Fruit fly (Drosophila melanogaster) whole organism, embryonic: ENCODE results near the gene CG34183.

Experiments used
- Atf-2 ChIP-seq: fragments of 200-800 bp; sonication (Bioruptor generic); optimal IDR thresholded peaks from 2 replicates; lab custom pipeline; 2016; ENCODE audit warnings: missing biosample characterization, missing genetic modification characterization
- Atf3 ChIP-seq: fragments of 200-800 bp; sonication (Bioruptor generic); optimal IDR thresholded peaks from 3 replicates; lab custom pipeline; 2016; ENCODE audit warnings: missing biosample characterization, missing genetic modification characterization
- Awh ChIP-seq: fragments of 200-800 bp; sonication (Bioruptor generic); IDR thresholded peaks from 2 replicates; pipeline ENCODE4, ENCODE4 v1.3.6; 2022; ENCODE audit warnings: missing biosample characterization, missing genetic modification characterization
- BEAF-32 ChIP-seq: fragments of 200-800 bp; sonication (Bioruptor generic); optimal IDR thresholded peaks from 3 replicates; lab custom pipeline; 2017; ENCODE audit warnings: missing biosample characterization, missing genetic modification characterization, mild to moderate bottlenecking, moderate library complexity, missing genetic modification reagents
- CG10147 ChIP-seq: fragments of 200-800 bp; sonication (Bioruptor generic); optimal IDR thresholded peaks from 2 replicates; lab custom pipeline; 2019; ENCODE audit warnings: missing biosample characterization, mild to moderate bottlenecking, missing genetic modification characterization, moderate library complexity
- CG10654 ChIP-seq: fragments of 200-800 bp; sonication (Bioruptor generic); optimal IDR thresholded peaks from 2 replicates; lab custom pipeline; 2016; ENCODE audit warnings: missing biosample characterization, missing genetic modification characterization
- CG11093 ChIP-seq: fragments of 200-800 bp; sonication (Bioruptor generic); IDR thresholded peaks from 3 replicates; pipeline ENCODE4 v1.3.6; 2022; ENCODE audit warnings: missing biosample characterization, missing genetic modification characterization
- CG12391 ChIP-seq: fragments of 200-800 bp; sonication (Bioruptor generic); optimal IDR thresholded peaks from 3 replicates; lab custom pipeline; 2018; ENCODE audit warnings: missing biosample characterization, mild to moderate bottlenecking, missing genetic modification characterization, moderate library complexity
- CG12744 ChIP-seq: fragments of 200-800 bp; sonication (Bioruptor generic); optimal IDR thresholded peaks from 2 replicates; lab custom pipeline; 2016; ENCODE audit warnings: missing biosample characterization, missing genetic modification characterization
- CG15479 ChIP-seq: fragments of 200-800 bp; sonication (Bioruptor generic); optimal IDR thresholded peaks from 3 replicates; lab custom pipeline; 2019; ENCODE audit warnings: missing biosample characterization, mild to moderate bottlenecking, missing genetic modification characterization, moderate library complexity
- CG15514 ChIP-seq: fragments of 200-800 bp; sonication (Bioruptor generic); optimal IDR thresholded peaks from 3 replicates; lab custom pipeline; 2017; ENCODE audit warnings: missing biosample characterization, missing genetic modification characterization, mild to moderate bottlenecking, moderate library complexity, missing genetic modification reagents
- CG1603 ChIP-seq: fragments of 200-800 bp; sonication (Bioruptor generic); optimal IDR thresholded peaks from 2 replicates; lab custom pipeline; 2019; ENCODE audit warnings: missing biosample characterization, mild to moderate bottlenecking, missing genetic modification characterization, moderate library complexity
- CG16815 ChIP-seq: fragments of 200-800 bp; sonication (Bioruptor generic); optimal IDR thresholded peaks from 3 replicates; lab custom pipeline; 2017; ENCODE audit warnings: missing biosample characterization, mild to moderate bottlenecking, missing genetic modification characterization
- CG17186 ChIP-seq: fragments of 200-800 bp; sonication (Bioruptor generic); optimal IDR thresholded peaks from 3 replicates; lab custom pipeline; 2017; ENCODE audit warnings: missing biosample characterization, missing genetic modification reagents, missing genetic modification characterization
- CG18619 ChIP-seq: fragments of 200-800 bp; sonication (Bioruptor generic); optimal IDR thresholded peaks from 3 replicates; lab custom pipeline; 2017; ENCODE audit warnings: missing biosample characterization, mild to moderate bottlenecking, missing genetic modification characterization
- CG3847 ChIP-seq: fragments of 200-800 bp; sonication (Bioruptor generic); IDR thresholded peaks from 2 replicates; pipeline ENCODE4 v1.3.6; 2022; ENCODE audit warnings: missing biosample characterization, missing genetic modification characterization
- CG42726 ChIP-seq: fragments of 200-800 bp; sonication (Bioruptor generic); IDR thresholded peaks from 2 replicates; pipeline ENCODE4 v1.3.6; 2022; ENCODE audit warnings: missing biosample characterization, missing genetic modification characterization; ENCODE audit not compliant: partially characterized antibody
- CG43689 ChIP-seq: fragments of 200-800 bp; sonication (Bioruptor generic); IDR thresholded peaks from 2 replicates; pipeline ENCODE4 v1.3.6; 2022; ENCODE audit warnings: missing biosample characterization, missing genetic modification characterization
- CG5245 ChIP-seq: fragments of 200-800 bp; sonication (Bioruptor generic); optimal IDR thresholded peaks from 3 replicates; lab custom pipeline; 2016; ENCODE audit warnings: missing biosample characterization, missing genetic modification characterization
- CG7357 ChIP-seq: fragments of 200-800 bp; sonication (Bioruptor generic); IDR thresholded peaks from 3 replicates; pipeline ENCODE4 v1.3.6; 2022; ENCODE audit warnings: missing biosample characterization, missing genetic modification characterization
- CG8281 ChIP-seq: fragments of 200-800 bp; sonication (Bioruptor generic); optimal IDR thresholded peaks from 2 replicates; lab custom pipeline; 2018; ENCODE audit warnings: missing biosample characterization, mild to moderate bottlenecking, missing genetic modification characterization, moderate library complexity
- Dbx ChIP-seq: fragments of 200-800 bp; sonication (Bioruptor generic); IDR thresholded peaks from 3 replicates; pipeline ENCODE4 v1.3.6; 2022; ENCODE audit warnings: missing biosample characterization, missing genetic modification characterization
- Doc3 ChIP-seq: fragments of 200-800 bp; sonication (Bioruptor generic); IDR thresholded peaks from 3 replicates; pipeline ENCODE4 v1.3.6; 2022; ENCODE audit warnings: missing biosample characterization, missing genetic modification characterization; ENCODE audit not compliant: partially characterized antibody
- Dref ChIP-seq: fragments of 200-800 bp; sonication (Bioruptor generic); IDR thresholded peaks from 2 replicates; pipeline ENCODE4 v1.3.6; 2022; ENCODE audit warnings: missing biosample characterization, missing genetic modification characterization
- HLHmδ ChIP-seq: fragments of 200-800 bp; sonication (Bioruptor generic); optimal IDR thresholded peaks from 2 replicates; lab custom pipeline; 2018; ENCODE audit warnings: missing biosample characterization, mild to moderate bottlenecking, missing genetic modification characterization, moderate library complexity
- HmgZ ChIP-seq: fragments of 200-800 bp; sonication (Bioruptor generic); optimal IDR thresholded peaks from 2 replicates; lab custom pipeline; 2018; ENCODE audit warnings: missing biosample characterization, mild to moderate bottlenecking, missing genetic modification characterization
- Hr3 ChIP-seq: fragments of 200-800 bp; sonication (Bioruptor generic); optimal IDR thresholded peaks from 3 replicates; lab custom pipeline; 2016; ENCODE audit warnings: missing biosample characterization, missing genetic modification characterization
- Hr39 ChIP-seq: fragments of >200 bp; optimal IDR thresholded peaks from 2 replicates; lab custom pipeline; 2017
- Mrtf ChIP-seq: fragments of 200-800 bp; sonication (Bioruptor generic); IDR thresholded peaks from 3 replicates; pipeline ENCODE4 v1.3.6; 2022; ENCODE audit warnings: missing biosample characterization, missing genetic modification characterization
- Stat92E ChIP-seq, 3 experiments: fragments of >200 bp in 2 of 3; fragments of 200-800 bp in 1 of 3; sonication (Bioruptor generic) in 1 of 3; optimal IDR thresholded peaks; 2 replicates each; lab custom pipeline; 2017 to 2019; ENCODE audit warnings: missing biosample characterization in 3 of 3, missing genetic modification characterization in 3 of 3, mild to moderate bottlenecking in 1 of 3, moderate library complexity in 1 of 3
- TFAM ChIP-seq: fragments of 200-800 bp; sonication (Bioruptor generic); optimal IDR thresholded peaks from 2 replicates; lab custom pipeline; 2017; ENCODE audit warnings: missing biosample characterization, missing genetic modification characterization, inconsistent platforms
- Taf1 ChIP-seq: fragments of 200-800 bp; sonication (Bioruptor generic); IDR thresholded peaks from 2 replicates; pipeline ENCODE4 v1.3.6; 2022; ENCODE audit warnings: missing biosample characterization, missing genetic modification characterization
- abd-A ChIP-seq: fragments of 200-800 bp; sonication (Bioruptor generic); optimal IDR thresholded peaks from 3 replicates; lab custom pipeline; 2019; ENCODE audit warnings: missing biosample characterization, mild to moderate bottlenecking, missing genetic modification characterization, moderate library complexity
- al ChIP-seq: fragments of 200-800 bp; sonication (Bioruptor generic); IDR thresholded peaks from 2 replicates; pipeline ENCODE4 v1.3.6; 2022; ENCODE audit warnings: missing biosample characterization, missing genetic modification characterization
- bbx ChIP-seq: fragments of 200-800 bp; sonication (Bioruptor generic); IDR thresholded peaks from 2 replicates; pipeline ENCODE4 v1.3.6; 2022; ENCODE audit warnings: missing biosample characterization, missing genetic modification characterization; ENCODE audit not compliant: partially characterized antibody
- crp ChIP-seq, 2 experiments: fragments of 200-800 bp; sonication (Bioruptor generic); optimal IDR thresholded peaks; 2 replicates in 1 of 2; 3 replicates in 1 of 2; lab custom pipeline; 2017; ENCODE audit warnings: missing biosample characterization in 2 of 2, missing genetic modification characterization in 2 of 2, mild to moderate bottlenecking in 1 of 2, moderate library complexity in 1 of 2
- cwo ChIP-seq: fragments of 200-800 bp; sonication (Bioruptor generic); optimal IDR thresholded peaks from 3 replicates; lab custom pipeline; 2017; ENCODE audit warnings: missing biosample characterization, missing genetic modification characterization, mild to moderate bottlenecking, moderate library complexity, missing genetic modification reagents
- fu2 ChIP-seq: fragments of 200-800 bp; sonication (Bioruptor generic); optimal IDR thresholded peaks from 2 replicates; lab custom pipeline; 2016; ENCODE audit warnings: missing biosample characterization, missing genetic modification characterization
- gro ChIP-seq: fragments of 200-800 bp; sonication (Bioruptor generic); optimal IDR thresholded peaks from 2 replicates; lab custom pipeline; 2016; ENCODE audit warnings: missing biosample characterization, missing genetic modification characterization
- hb ChIP-seq: fragments of 200-800 bp; sonication (Bioruptor generic); IDR thresholded peaks from 3 replicates; pipeline ENCODE4 v1.3.6; 2022; ENCODE audit warnings: missing biosample characterization, missing genetic modification characterization; ENCODE audit not compliant: partially characterized antibody
- hkb ChIP-seq, 2 experiments: fragments of 200-800 bp in 1 of 2; fragments of >200 bp in 1 of 2; sonication (Bioruptor generic) in 1 of 2; IDR thresholded peaks in 1 of 2; optimal IDR thresholded peaks in 1 of 2; 2 replicates each; pipeline versions ENCODE4 v1.3.6 to Lab custom; 2017 to 2022; ENCODE audit warnings: missing biosample characterization in 1 of 2, missing genetic modification characterization in 1 of 2
- jumu ChIP-seq: fragments of 200-800 bp; sonication (Bioruptor generic); optimal IDR thresholded peaks from 3 replicates; lab custom pipeline; 2016; ENCODE audit warnings: missing biosample characterization, missing genetic modification characterization
- mam ChIP-seq: fragments of 200-800 bp; sonication (Bioruptor generic); optimal IDR thresholded peaks from 3 replicates; lab custom pipeline; 2016; ENCODE audit warnings: missing biosample characterization, missing genetic modification characterization
- nmo ChIP-seq: fragments of 200-800 bp; sonication (Bioruptor generic); optimal IDR thresholded peaks from 2 replicates; lab custom pipeline; 2018; ENCODE audit warnings: missing biosample characterization, mild to moderate bottlenecking, missing genetic modification characterization, moderate library complexity
- odd ChIP-seq: fragments of 200-800 bp; sonication (Bioruptor generic); optimal IDR thresholded peaks from 2 replicates; lab custom pipeline; 2017; ENCODE audit warnings: missing biosample characterization, mild to moderate bottlenecking, missing genetic modification characterization
- phol ChIP-seq: fragments of 200-800 bp; sonication (Bioruptor generic); optimal IDR thresholded peaks from 3 replicates; lab custom pipeline; 2018; ENCODE audit warnings: missing biosample characterization, mild to moderate bottlenecking, missing genetic modification characterization, moderate library complexity
- pzg ChIP-seq: fragments of 200-800 bp; sonication (Bioruptor generic); optimal IDR thresholded peaks from 3 replicates; lab custom pipeline; 2018; ENCODE audit warnings: missing biosample characterization, mild to moderate bottlenecking, missing genetic modification characterization, moderate library complexity
- seq ChIP-seq: fragments of 200-800 bp; sonication (Bioruptor generic); IDR thresholded peaks from 2 replicates; pipeline ENCODE4 v1.3.6; 2022; ENCODE audit warnings: missing biosample characterization, missing genetic modification characterization
- ttk ChIP-seq: fragments of 200-800 bp; sonication (Bioruptor generic); IDR thresholded peaks from 2 replicates; pipeline ENCODE4 v2.1.2; 2022; ENCODE audit warnings: missing biosample characterization, missing genetic modification characterization

The CG34183 gene

DNA sequence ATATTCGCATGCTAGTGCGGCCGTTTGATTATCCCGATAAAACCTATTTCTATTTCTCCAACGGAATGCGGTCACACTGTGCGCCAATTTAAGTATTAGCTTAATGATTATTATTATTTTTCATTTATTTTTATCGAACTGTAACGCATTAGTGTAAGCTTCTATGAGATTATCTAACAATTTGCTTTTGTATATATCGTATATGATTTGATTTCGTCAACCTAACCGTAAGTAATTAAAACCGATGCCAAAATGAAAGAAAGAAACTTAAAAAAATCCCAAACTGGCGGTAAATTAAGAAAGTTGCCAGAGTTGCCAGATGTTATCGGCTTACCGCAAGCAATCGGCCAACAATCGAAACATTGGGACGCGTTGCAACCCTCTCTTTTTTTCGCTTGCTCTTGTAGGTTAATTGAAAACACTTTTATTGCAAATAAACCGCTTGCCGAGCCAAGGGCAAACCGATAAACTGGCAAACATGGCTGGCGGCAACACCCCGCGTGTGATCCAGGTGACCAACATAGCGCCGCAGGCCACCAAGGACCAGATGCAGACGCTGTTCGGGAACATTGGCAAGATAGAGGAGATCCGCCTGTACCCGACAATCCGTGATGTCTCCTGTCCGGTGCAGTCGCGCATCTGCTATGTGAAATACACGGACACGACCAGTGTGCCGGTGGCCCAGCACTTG, 22.1 kb upstream of the CG34183 start, which contains the start of the genes Etl1 and Srp54 (continued):
- no peak for TF ChIP-seq Dbx
- peak; percentile 84 for TF ChIP-seq hkb (optimal IDR thresholded peaks at IDR 0.05; lab: Kevin White, UChicago)
- no peak for TF ChIP-seq hkb (GFP tag; IDR thresholded peaks at IDR 0.05; lab: Robert Waterston, UW)
- no peak for TF ChIP-seq CG11093 (GFP tag; lab: Robert Waterston, UW)
- no peak for TF ChIP-seq CG43689 (GFP tag; lab: Robert Waterston, UW)
- TF ChIP-seq Atf3 (GFP tag; lab: Kevin White, UChicago), result no peak
- no peak for TF ChIP-seq hb (GFP tag; lab: Robert Waterston, UW)
- TF ChIP-seq pzg (GFP tag; lab: Kevin White, UChicago), result peak; percentile 43
- TF ChIP-seq al (GFP tag; lab: Robert Waterston, UW), result no peak
- no peak for TF ChIP-seq CG12744 (GFP tag; lab: Kevin White, UChicago)
- TF ChIP-seq CG16815 (GFP tag; lab: Kevin White, UChicago), result no peak
- no peak for TF ChIP-seq jumu
- peak; percentile 62 for TF ChIP-seq CG15514 (GFP tag; lab: Kevin White, UChicago)
- TF ChIP-seq mam (GFP tag; lab: Kevin White, UChicago), result no peak
- no peak for TF ChIP-seq Taf1
- TF ChIP-seq HmgZ (tag; lab: Kevin White, UChicago), result no peak
- no peak for TF ChIP-seq HLHmδ
- peak; percentile 39; the same call in 1 of the 2 replicates for TF ChIP-seq CG3847 (GFP tag; lab: Robert Waterston, UW)
- no peak for TF ChIP-seq ttk
- TF ChIP-seq CG8281 (tag; lab: Kevin White, UChicago), result no peak
- peak in 1 of 2 experiments; percentile 8 for TF ChIP-seq crp (GFP tag; optimal IDR thresholded peaks at IDR 0.05; lab: Kevin White, UChicago)
- no peak for TF ChIP-seq fu2 (GFP tag; lab: Kevin White, UChicago)
- TF ChIP-seq CG10147, result no peak
- TF ChIP-seq odd (GFP tag; lab: Kevin White, UChicago), result no peak
- TF ChIP-seq Dref (GFP tag; lab: Robert Waterston, UW), result peak; percentile 56
- TF ChIP-seq Hr3 (GFP tag; lab: Kevin White, UChicago), result no peak
- peak; percentile 42 for TF ChIP-seq phol
- no peak for TF ChIP-seq gro (GFP tag; lab: Kevin White, UChicago)
- no peak for TF ChIP-seq CG5245 (GFP tag; lab: Kevin White, UChicago)
- TF ChIP-seq TFAM, result no peak
- TF ChIP-seq CG10654 (GFP tag; lab: Kevin White, UChicago), result no peak
- peak; percentile 63 for TF ChIP-seq BEAF-32
- TF ChIP-seq bbx (GFP tag; lab: Robert Waterston, UW), result 0 out of 2 replicates have a peak, but pooled peaks have one; percentile 28
- TF ChIP-seq CG42726, result no peak
- peak; percentile 22 for TF ChIP-seq CG12391 (tag; lab: Kevin White, UChicago)
- no peak for TF ChIP-seq Mrtf (GFP tag; lab: Robert Waterston, UW)
- TF ChIP-seq nmo, result peak; percentile 42
- no peak for TF ChIP-seq Awh (GFP tag; lab: Robert Waterston, UW)
- TF ChIP-seq abd-A, result no peak
- TF ChIP-seq Stat92E (GFP tag; optimal IDR thresholded peaks at IDR 0.05; lab: Kevin White, UChicago), result no peak
- TF ChIP-seq cwo, result no peak
- TF ChIP-seq CG15479 (GFP tag; lab: Kevin White, UChicago), result no peak
- TF ChIP-seq Atf-2 (GFP tag; lab: Kevin White, UChicago), result no peak
- no peak for TF ChIP-seq CG18619 (GFP tag; lab: Kevin White, UChicago)
- no peak for TF ChIP-seq Hr39 (lab: Kevin White, UChicago)
- no peak for TF ChIP-seq seq (GFP tag; lab: Robert Waterston, UW)
- TF ChIP-seq CG1603, result peak; percentile 0
- TF ChIP-seq CG17186 (GFP tag; lab: Kevin White, UChicago), result peak; percentile 68
- no peak for TF ChIP-seq CG7357 (GFP tag; lab: Robert Waterston, UW)
- TF ChIP-seq Doc3 (GFP tag; lab: Robert Waterston, UW), result no peak; the same call in 2 of the 3 replicates
